Worm (Caenorhabditis elegans) whole organism, L1 larva: ENCODE measurements around the gene lec-5.

ENCODE experiments used
- ama-1 ChIP-seq: fragments of 150-350 bp; optimal IDR thresholded peaks from 2 replicates; lab custom pipeline; 2014
- nhr-47 ChIP-seq: sonication (generic microtip); optimal IDR thresholded peaks from 2 replicates; lab custom pipeline; 2016; ENCODE audit warnings: mild to moderate bottlenecking, missing genetic modification characterization, moderate library complexity, missing compliant biosample characterization
- pqm-1 ChIP-seq: sonication (generic microtip); optimal IDR thresholded peaks from 3 replicates; lab custom pipeline; 2017; ENCODE audit warnings: missing biosample characterization, missing genetic modification characterization
- snpc-4 ChIP-seq: fragments of 150-350 bp; optimal IDR thresholded peaks from 2 replicates; lab custom pipeline; 2014; ENCODE audit warnings: missing biosample characterization, missing genetic modification characterization

- TF ChIP-seq snpc-4 (tag; lab: Kevin White, UChicago) (no peak), nhr-47 (no peak), ama-1 (no peak), pqm-1 (tag; lab: Kevin White, UChicago) (no peak)
These were observed 48.7 kb upstream of the lec-5 start for ce11 chrII:5889417-5890139.
